Fruit fly (Drosophila melanogaster) whole organism, prepupa: Measurements from ENCODE around the gene Wbp2.

Experiments used
- CG8319 ChIP-seq: fragments of 200-800 bp; sonication (Bioruptor generic); optimal IDR thresholded peaks from 3 replicates; lab custom pipeline; 2016; ENCODE audit warnings: missing biosample characterization, missing genetic modification characterization
- Gug ChIP-seq: fragments of 200-800 bp; sonication (Bioruptor generic); IDR thresholded peaks from 2 replicates; pipeline ENCODE4 v1.3.6; 2022; ENCODE audit warnings: missing biosample characterization, missing genetic modification characterization
- dsx ChIP-seq: fragments of 200-800 bp; optimal IDR thresholded peaks from 3 replicates; lab custom pipeline; 2019; ENCODE audit warnings: missing biosample characterization, mild to moderate bottlenecking, missing genetic modification characterization, moderate library complexity; ENCODE audit not compliant: poor library complexity, severe bottlenecking
- spab ChIP-seq: fragments of 200-800 bp; sonication (Bioruptor generic); optimal IDR thresholded peaks from 2 replicates; lab custom pipeline; 2017; ENCODE audit warnings: missing biosample characterization, mild to moderate bottlenecking, missing genetic modification characterization, missing genetic modification reagents

DNA sequence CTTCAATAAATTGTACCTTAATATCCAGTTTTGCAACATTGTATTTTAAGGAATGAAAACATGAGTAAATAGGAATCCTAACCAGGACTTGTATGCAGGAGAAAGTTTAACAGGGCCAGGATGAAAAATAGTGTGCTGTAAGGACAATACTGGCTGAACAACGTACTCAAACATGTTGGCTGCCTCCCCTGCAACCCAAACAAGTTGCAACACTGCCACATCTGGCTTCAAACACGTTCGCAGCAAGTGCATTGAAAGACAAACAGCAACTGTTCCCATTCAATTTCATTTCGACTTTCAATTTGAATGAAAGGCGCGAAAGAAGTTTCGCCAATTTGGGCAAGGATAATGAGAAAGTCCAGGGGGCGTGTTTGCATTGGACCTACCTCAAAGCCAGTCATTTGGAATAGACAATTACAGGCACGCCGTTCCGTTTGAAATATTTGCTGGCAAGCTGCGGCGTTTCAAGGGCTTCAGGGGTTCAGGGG, 18.0 kb downstream of the Wbp2 start:
- no peak for TF ChIP-seq spab (GFP tag; lab: Kevin White, UChicago)
- no peak for TF ChIP-seq dsx (GFP tag; lab: Kevin White, UChicago)
- TF ChIP-seq Gug (GFP tag; lab: Robert Waterston, UW): no peak
- TF ChIP-seq CG8319 (GFP tag; lab: Kevin White, UChicago): no peak
